Fruit fly (Drosophila melanogaster) whole organism, wandering third instar larva: ENCODE results near the gene att-ORFB.

Experiments used
- Abd-B ChIP-seq: fragments of >200 bp; optimal IDR thresholded peaks from 2 replicates; lab custom pipeline; 2017; ENCODE audit warnings: missing biosample characterization, missing genetic modification characterization
- CG32264 ChIP-seq: fragments of 200-800 bp; sonication (Bioruptor generic); optimal IDR thresholded peaks from 2 replicates; lab custom pipeline; 2016; ENCODE audit warnings: missing biosample characterization, missing genetic modification characterization
- CG9705 ChIP-seq: fragments of 200-800 bp; sonication (Bioruptor generic); optimal IDR thresholded peaks from 2 replicates; lab custom pipeline; 2018; ENCODE audit warnings: missing biosample characterization, mild to moderate bottlenecking, missing genetic modification characterization
- CrebA ChIP-seq: fragments of 200-800 bp; sonication (Bioruptor generic); optimal IDR thresholded peaks from 2 replicates; lab custom pipeline; 2016; ENCODE audit warnings: missing biosample characterization, mild to moderate bottlenecking, missing genetic modification characterization, borderline replicate concordance
- Dif ChIP-seq: fragments of 200-275, 200-300 bp; sonication (Bioruptor generic); optimal IDR thresholded peaks from 2 replicates; lab custom pipeline; 2018; ENCODE audit warnings: missing biosample characterization, missing genetic modification characterization; ENCODE audit not compliant: partially characterized antibody
- GATAd ChIP-seq: sonication (Bioruptor generic); optimal IDR thresholded peaks from 2 replicates; lab custom pipeline; 2016; ENCODE audit warnings: missing biosample characterization, missing genetic modification characterization
- HLH106 ChIP-seq: fragments of 200-800 bp; optimal IDR thresholded peaks from 3 replicates; lab custom pipeline; 2019; ENCODE audit warnings: missing biosample characterization, mild to moderate bottlenecking, missing genetic modification characterization, moderate library complexity
- Hr78 ChIP-seq: fragments of >200 bp; optimal IDR thresholded peaks from 2 replicates; lab custom pipeline; 2017; ENCODE audit warnings: missing biosample characterization, missing genetic modification characterization
- Hr83 ChIP-seq: fragments of 200-300 bp; sonication (Bioruptor generic); optimal IDR thresholded peaks from 2 replicates; lab custom pipeline; 2016; ENCODE audit warnings: missing biosample characterization, mild to moderate bottlenecking, missing genetic modification characterization, moderate library complexity; ENCODE audit not compliant: poor library complexity, severe bottlenecking
- Jra ChIP-seq: sonication (Bioruptor generic); optimal IDR thresholded peaks from 2 replicates; lab custom pipeline; 2016; ENCODE audit warnings: missing biosample characterization, missing genetic modification characterization
- Myc ChIP-seq: fragments of >200 bp; optimal IDR thresholded peaks from 2 replicates; lab custom pipeline; 2017
- N ChIP-seq: fragments of >200 bp; optimal IDR thresholded peaks from 2 replicates; lab custom pipeline; 2018; ENCODE audit warnings: missing biosample characterization, missing external identifiers, missing genetic modification characterization
- OdsH ChIP-seq: fragments of 200-800 bp; sonication (Bioruptor generic); optimal IDR thresholded peaks from 2 replicates; lab custom pipeline; 2016; ENCODE audit warnings: missing biosample characterization, mild to moderate bottlenecking, missing genetic modification characterization
- Rel ChIP-seq, 2 experiments: fragments of 200-800 bp; sonication (Bioruptor generic) in 1 of 2; optimal IDR thresholded peaks; 2 replicates in 1 of 2; 3 replicates in 1 of 2; lab custom pipeline; 2016 to 2019; ENCODE audit warnings: mild to moderate bottlenecking in 2 of 2, missing biosample characterization in 2 of 2, missing genetic modification characterization in 2 of 2, moderate library complexity in 1 of 2
- Sp1 ChIP-seq: fragments of 200-800 bp; sonication (Bioruptor generic); optimal IDR thresholded peaks from 3 replicates; lab custom pipeline; 2019; ENCODE audit warnings: missing biosample characterization, mild to moderate bottlenecking, missing genetic modification characterization, moderate library complexity
- br ChIP-seq: fragments of 200-800 bp; sonication (Bioruptor generic); optimal IDR thresholded peaks from 2 replicates; lab custom pipeline; 2016; ENCODE audit warnings: missing biosample characterization, missing genetic modification characterization
- brk ChIP-seq: fragments of 200-800 bp; sonication (Bioruptor generic); optimal IDR thresholded peaks from 2 replicates; lab custom pipeline; 2016; ENCODE audit warnings: missing biosample characterization, mild to moderate bottlenecking, missing genetic modification characterization
- dl ChIP-seq, 2 experiments: fragments of 175-275, 200-275 bp in 1 of 2; fragments of 200-275 bp in 1 of 2; sonication (Bioruptor generic); optimal IDR thresholded peaks; lab custom pipeline; 2018; ENCODE audit warnings: mild to moderate bottlenecking in 2 of 2, missing biosample characterization in 2 of 2, missing genetic modification characterization in 2 of 2, moderate library complexity in 2 of 2; ENCODE audit not compliant: partially characterized antibody in 2 of 2, insufficient read depth in 1 of 2
- dmrt93B ChIP-seq: fragments of 200-800 bp; sonication (Bioruptor generic); optimal IDR thresholded peaks from 2 replicates; lab custom pipeline; 2018; ENCODE audit warnings: missing biosample characterization, mild to moderate bottlenecking, missing genetic modification characterization
- ey ChIP-seq: fragments of 200-800 bp; sonication (Bioruptor generic); optimal IDR thresholded peaks from 2 replicates; lab custom pipeline; 2016; ENCODE audit warnings: missing biosample characterization, missing genetic modification characterization
- foxo ChIP-seq, 2 experiments: fragments of 200-800 bp; sonication (Bioruptor generic); optimal IDR thresholded peaks; 2 replicates in 1 of 2; 3 replicates in 1 of 2; lab custom pipeline; 2016 to 2017; ENCODE audit warnings: missing biosample characterization in 2 of 2, missing genetic modification characterization in 2 of 2
- fru ChIP-seq: fragments of 200-800 bp; sonication (Bioruptor generic); optimal IDR thresholded peaks from 3 replicates; lab custom pipeline; 2016; ENCODE audit warnings: missing biosample characterization, mild to moderate bottlenecking, missing genetic modification characterization
- jim ChIP-seq: fragments of 175-275, 200-325 bp; sonication (Bioruptor generic); optimal IDR thresholded peaks from 2 replicates; lab custom pipeline; 2016; ENCODE audit warnings: missing biosample characterization, mild to moderate bottlenecking, missing genetic modification characterization
- lola ChIP-seq: fragments of >200 bp; optimal IDR thresholded peaks from 2 replicates; lab custom pipeline; 2017; ENCODE audit warnings: missing biosample characterization, missing genetic modification characterization
- pan ChIP-seq: fragments of >200 bp; optimal IDR thresholded peaks from 2 replicates; lab custom pipeline; 2017
- psq ChIP-seq: fragments of 200-800 bp; sonication (Bioruptor generic); optimal IDR thresholded peaks from 3 replicates; lab custom pipeline; 2017; ENCODE audit warnings: missing biosample characterization, mild to moderate bottlenecking, missing genetic modification characterization, moderate library complexity
- rgr ChIP-seq: fragments of 200-800 bp; sonication (Bioruptor generic); optimal IDR thresholded peaks from 3 replicates; lab custom pipeline; 2016; ENCODE audit warnings: missing biosample characterization, mild to moderate bottlenecking, missing genetic modification characterization
- sage ChIP-seq: fragments of 200-800 bp; sonication (Bioruptor generic); optimal IDR thresholded peaks from 2 replicates; lab custom pipeline; 2016; ENCODE audit warnings: missing biosample characterization, mild to moderate bottlenecking, missing genetic modification characterization
- sv ChIP-seq: fragments of 200-800 bp; sonication (Bioruptor generic); optimal IDR thresholded peaks from 3 replicates; lab custom pipeline; 2016; ENCODE audit warnings: missing biosample characterization, missing genetic modification characterization
- tai ChIP-seq: sonication (Bioruptor generic); optimal IDR thresholded peaks from 2 replicates; lab custom pipeline; 2016; ENCODE audit warnings: missing biosample characterization, missing genetic modification characterization
- usp ChIP-seq: fragments of >200 bp; optimal IDR thresholded peaks from 2 replicates; lab custom pipeline; 2017; ENCODE audit warnings: missing biosample characterization, missing genetic modification characterization
- woc ChIP-seq: sonication (Bioruptor generic); optimal IDR thresholded peaks from 2 replicates; lab custom pipeline; 2016; ENCODE audit warnings: missing biosample characterization, mild to moderate bottlenecking, missing genetic modification characterization

The att-ORFB gene

dm6 chr3R:20579816-20580215 lies 25.6 kb upstream of the att-ORFB start, which contains the start of the genes EloB and Srp14 (continued):
- peak; percentile 83 for TF ChIP-seq fru
- TF ChIP-seq CG9705 (GFP tag; lab: Kevin White, UChicago): peak; percentile 71
- TF ChIP-seq Dif (GFP tag; lab: Kevin White, UChicago): no peak
- TF ChIP-seq Abd-B (GFP tag; lab: Kevin White, UChicago): no peak
- no peak for TF ChIP-seq CrebA (GFP tag; lab: Kevin White, UChicago)

dm6 chr3R:20576789-20577188 lies 22.6 kb upstream of the att-ORFB start, which contains the start of the genes TFAM and CG5412:
TFAM (minus strand) TSS chr3R:20577010.
CG5412 (plus strand) TSS chr3R:20577053.
- TF ChIP-seq brk (GFP tag; lab: Kevin White, UChicago): no peak
- TF ChIP-seq ey: no peak
- no peak for TF ChIP-seq Hr78 (GFP tag; lab: Kevin White, UChicago)
- no peak for TF ChIP-seq dmrt93B (GFP tag; lab: Kevin White, UChicago)
- TF ChIP-seq fru: no peak
- TF ChIP-seq Jra (GFP tag; lab: Kevin White, UChicago): no peak
- no peak for TF ChIP-seq pan
- TF ChIP-seq GATAd (GFP tag; lab: Kevin White, UChicago): no peak
- TF ChIP-seq CrebA (GFP tag; lab: Kevin White, UChicago): no peak
- TF ChIP-seq usp (GFP tag; lab: Kevin White, UChicago): no peak
- TF ChIP-seq sv: no peak
- no peak for TF ChIP-seq Myc (lab: Kevin White, UChicago)
- no peak for TF ChIP-seq Rel (GFP tag; optimal IDR thresholded peaks at IDR 0.05; lab: Kevin White, UChicago)
- TF ChIP-seq Rel (tag; optimal IDR thresholded peaks at IDR 0.05; lab: Kevin White, UChicago): no peak
- TF ChIP-seq, all 38 proteins: peak for 0

dm6 chr3R:20574535-20574980 lies 20.4 kb upstream of the att-ORFB start:
- TF ChIP-seq br (GFP tag; lab: Kevin White, UChicago) (no peak), jim (GFP tag; lab: Kevin White, UChicago) (no peak), Jra (GFP tag; lab: Kevin White, UChicago) (no peak), lola (no peak), Dif (GFP tag; lab: Kevin White, UChicago) (peak; percentile 73), Rel (GFP tag; optimal IDR thresholded peaks at IDR 0.05; lab: Kevin White, UChicago) (no peak), Rel (tag; optimal IDR thresholded peaks at IDR 0.05; lab: Kevin White, UChicago) (peak; percentile 14), Myc (lab: Kevin White, UChicago) (peak; percentile 15), rgr (peak; percentile 37), HLH106 (no peak), foxo (GFP tag; optimal IDR thresholded peaks at IDR 0.05; lab: Kevin White, UChicago) (peak in 1 of 2 experiments; percentile 47), OdsH (no peak), sage (GFP tag; lab: Kevin White, UChicago) (no peak), ey (peak; percentile 3), Hr83 (GFP tag; lab: Kevin White, UChicago) (peak; percentile 80), sv (no peak), N (GFP tag; lab: Kevin White, UChicago) (no peak), tai (GFP tag; lab: Kevin White, UChicago) (no peak), Sp1 (GFP tag; lab: Kevin White, UChicago) (peak; percentile 48), CG9705 (GFP tag; lab: Kevin White, UChicago) (no peak), dl (GFP tag; optimal IDR thresholded peaks at IDR 0.05; lab: Kevin White, UChicago; ENCODE audit: insufficient read depth in 1 of 2, partially characterized antibody in 2 of 2) (no peak)

- TF ChIP-seq CG32264 (GFP tag; lab: Kevin White, UChicago): no peak
- no peak for TF ChIP-seq br (GFP tag; lab: Kevin White, UChicago)
- no peak for TF ChIP-seq psq (GFP tag; lab: Kevin White, UChicago)
- no peak for TF ChIP-seq woc
These were observed 19.1 kb upstream of the att-ORFB start for dm6 chr3R:20573326-20573725.
